Worm (Caenorhabditis elegans) whole organism, early embryonic: ENCODE data around the gene R08A2.2.

ENCODE experiments used
- B0310.2 ChIP-seq: sonication (generic microtip); optimal IDR thresholded peaks from 2 replicates; lab custom pipeline; 2016; ENCODE audit warnings: mild to moderate bottlenecking, missing genetic modification characterization, missing compliant biosample characterization
- ets-7 ChIP-seq: sonication (generic microtip); optimal IDR thresholded peaks from 2 replicates; lab custom pipeline; 2016; ENCODE audit warnings: missing genotype, missing genetic modification characterization, missing compliant biosample characterization
- pes-1 ChIP-seq: fragments of 200-800 bp; sonication (Bioruptor generic); IDR thresholded peaks from 2 replicates; pipeline ENCODE4 v1.3.6; 2022; ENCODE audit warnings: missing genetic modification reagents, missing genetic modification characterization, missing compliant biosample characterization

- TF ChIP-seq B0310.2 (tag; lab: Kevin White, UChicago) (no peak), pes-1 (no peak), ets-7 (tag; lab: Kevin White, UChicago) (no peak)
Measured at ce11 chrV:14736851-14737250, 21.3 kb upstream of the R08A2.2 start, which contains the start of gene Y50E8A.5.
